Fruit fly (Drosophila melanogaster) S2 (cell line): ENCODE data around the gene CG43732.

Source experiments
- CG8478 ChIP-seq: fragments of >200 bp; optimal IDR thresholded peaks from 2 replicates; lab custom pipeline; 2018
- CTCF ChIP-seq, 2 experiments: fragments of >200 bp; optimal IDR thresholded peaks; 2 replicates each; lab custom pipeline; 2018

- peak in 1 of 2 experiments; percentile 12 for TF ChIP-seq CTCF (optimal IDR thresholded peaks at IDR 0.05; lab: Kevin White, UChicago)
- TF ChIP-seq CG8478 = no peak
Observed at dm6 chr3R:18928918-18929705, 20.9 kb upstream of the CG43732 start, which contains the start of gene CG42613.
